Worm (Caenorhabditis elegans): ENCODE measurements around the gene gst-8.

Gene gst-8

DNA sequence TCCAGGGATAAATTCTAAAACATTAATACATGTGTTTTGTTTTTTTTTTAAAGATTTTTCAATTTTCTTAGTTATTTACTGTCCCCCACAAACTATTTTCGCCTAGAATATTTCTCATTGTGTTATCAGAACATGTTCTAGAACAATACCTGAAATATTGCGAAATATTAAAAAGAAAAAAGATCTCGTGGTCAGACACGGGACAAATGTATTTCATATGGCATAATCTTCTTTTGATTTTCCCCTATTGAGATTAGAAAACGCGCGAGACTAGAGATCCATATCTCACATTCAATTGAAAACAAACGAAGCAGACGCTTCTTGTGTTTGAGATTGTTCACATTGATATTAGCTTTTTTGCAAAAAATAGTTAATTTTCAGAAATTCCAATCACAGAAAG lies 27.4 kb upstream of the gst-8 start (continued):
- TF ChIP-seq aly-2 (tag; optimal IDR thresholded peaks at IDR 0.05) (no peak), zag-1 (tag; optimal IDR thresholded peaks at IDR 0.05) (no peak), lin-13 (GFP tag; optimal IDR thresholded peaks at IDR 0.05) (peak; percentile 26), nhr-28 (tag; optimal IDR thresholded peaks at IDR 0.05) (no peak), lin-35 (GFP tag; optimal IDR thresholded peaks at IDR 0.05) (peak in 1 of 2 experiments; percentile 58), dpl-1 (GFP tag; optimal IDR thresholded peaks at IDR 0.05) (peak; percentile 1 to 41 (median 7)), sox-4 (tag; optimal IDR thresholded peaks at IDR 0.05) (peak; percentile 26), unc-98 (GFP tag; IDR thresholded peaks at IDR 0.05) (no peak), nhr-71 (tag; optimal IDR thresholded peaks at IDR 0.05) (peak; percentile 64), efl-1 (optimal IDR thresholded peaks at IDR 0.05) (no peak), efl-1 (GFP tag; optimal IDR thresholded peaks at IDR 0.05 in 1 of 2) (no peak), tbx-2 (tag; optimal IDR thresholded peaks at IDR 0.05) (no peak), fos-1 (tag; optimal IDR thresholded peaks at IDR 0.05) (no peak), dsc-1 (tag; optimal IDR thresholded peaks at IDR 0.05) (peak; percentile 70), lsy-2 (tag; optimal IDR thresholded peaks at IDR 0.05) (peak in 1 of 2 experiments; percentile 34), C04F5.9 (tag; optimal IDR thresholded peaks at IDR 0.05) (no peak), sup-37 (GFP tag; optimal IDR thresholded peaks at IDR 0.05) (no peak), egl-27 (tag; optimal IDR thresholded peaks at IDR 0.05) (no peak), C34B4.2 (tag; optimal IDR thresholded peaks at IDR 0.05) (no peak), fkh-8 (tag; optimal IDR thresholded peaks at IDR 0.05) (peak; percentile 45), swsn-7 (tag; optimal IDR thresholded peaks at IDR 0.05) (no peak), ztf-4 (tag; optimal IDR thresholded peaks at IDR 0.05) (no peak), nhr-47 (tag; optimal IDR thresholded peaks at IDR 0.05) (peak; percentile 25), lin-39 (tag; optimal IDR thresholded peaks at IDR 0.05) (no peak), Y116A8C.19 (tag; optimal IDR thresholded peaks at IDR 0.05; ENCODE audit: borderline replicate concordance) (no peak), isw-1 (GFP tag; IDR thresholded peaks at IDR 0.05) (no peak), unc-62 (GFP tag; optimal IDR thresholded peaks at IDR 0.05) (no peak), ceh-88 (GFP tag; IDR thresholded peaks at IDR 0.05) (no peak), snpc-4 (tag; optimal IDR thresholded peaks at IDR 0.05) (no peak), nhr-19 (GFP tag; conservative IDR thresholded peaks at IDR 0.05) (no peak), elt-2 (tag; optimal IDR thresholded peaks at IDR 0.05) (peak; percentile 11), vab-15 (tag; optimal IDR thresholded peaks at IDR 0.05) (no peak), nhr-77 (tag; optimal IDR thresholded peaks at IDR 0.05) (no peak), ama-1 (optimal IDR thresholded peaks at IDR 0.05) (no peak), hlh-17 (GFP tag; optimal IDR thresholded peaks at IDR 0.05; ENCODE audit: borderline replicate concordance) (no peak), lin-14 (GFP tag; optimal IDR thresholded peaks at IDR 0.05) (peak; percentile 52), nhr-84 (tag; optimal IDR thresholded peaks at IDR 0.05) (no peak), nhr-76 (tag; optimal IDR thresholded peaks at IDR 0.05) (no peak), mef-2 (tag; optimal IDR thresholded peaks at IDR 0.05) (no peak), F16B12.6 (tag; optimal IDR thresholded peaks at IDR 0.05) (no peak), hpl-2 (GFP tag; optimal IDR thresholded peaks at IDR 0.05) (no peak)

DNA sequence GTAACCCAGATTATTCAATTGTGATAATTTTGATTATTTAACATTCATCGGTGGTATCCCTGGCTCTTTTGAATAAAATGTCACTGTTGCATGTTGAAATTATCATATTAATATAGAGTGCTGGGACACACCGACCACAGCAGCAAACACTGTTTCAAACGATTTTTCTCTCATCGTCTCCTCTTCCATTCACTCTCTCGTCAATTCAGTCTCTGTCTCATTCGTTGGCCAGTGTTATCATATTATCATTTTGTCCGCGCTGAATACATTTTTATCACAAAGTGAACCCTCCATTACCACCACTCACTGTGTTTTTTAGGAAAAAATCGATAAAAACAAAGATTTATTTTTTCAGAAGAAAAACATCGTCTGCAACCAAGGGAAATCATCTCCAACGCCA lies 26.4 kb upstream of the gst-8 start:
- TF ChIP-seq ztf-4 (tag; optimal IDR thresholded peaks at IDR 0.05), result no peak
- no peak for TF ChIP-seq nhr-237 (tag; optimal IDR thresholded peaks at IDR 0.05)
- TF ChIP-seq pqm-1 (tag; optimal IDR thresholded peaks at IDR 0.05), result no peak
- TF ChIP-seq isw-1 (GFP tag; IDR thresholded peaks at IDR 0.05), result no peak
- TF ChIP-seq blmp-1 (tag; optimal IDR thresholded peaks at IDR 0.05), result peak; percentile 32
- no peak for TF ChIP-seq efl-3 (GFP tag; optimal IDR thresholded peaks at IDR 0.05)
- no peak for TF ChIP-seq pax-3 (tag; optimal IDR thresholded peaks at IDR 0.05)
- TF ChIP-seq hlh-17 (GFP tag; optimal IDR thresholded peaks at IDR 0.05; ENCODE audit: borderline replicate concordance), result no peak
- TF ChIP-seq snpc-4 (tag; optimal IDR thresholded peaks at IDR 0.05), result no peak
- no peak for TF ChIP-seq aly-2 (tag; optimal IDR thresholded peaks at IDR 0.05)
- peak; percentile 8 for TF ChIP-seq lin-14 (GFP tag; optimal IDR thresholded peaks at IDR 0.05)
- TF ChIP-seq unc-86 (tag; optimal IDR thresholded peaks at IDR 0.05), result no peak
- TF ChIP-seq tbx-2 (tag; optimal IDR thresholded peaks at IDR 0.05), result no peak
- TF ChIP-seq ceh-88 (GFP tag; IDR thresholded peaks at IDR 0.05), result no peak
- no peak for TF ChIP-seq sup-37 (GFP tag; optimal IDR thresholded peaks at IDR 0.05)
- peak in 1 of 2 experiments; percentile 25 for TF ChIP-seq lin-35 (GFP tag; optimal IDR thresholded peaks at IDR 0.05)
- no peak for TF ChIP-seq ama-1 (optimal IDR thresholded peaks at IDR 0.05)
- TF ChIP-seq skn-1 (tag; optimal IDR thresholded peaks at IDR 0.05), result no peak
- peak; percentile 32 for TF ChIP-seq nhr-20 (tag; optimal IDR thresholded peaks at IDR 0.05)
- no peak for TF ChIP-seq pag-3 (tag; optimal IDR thresholded peaks at IDR 0.05; ENCODE audit: borderline replicate concordance, insufficient read depth)
- TF ChIP-seq fkh-4 (tag; optimal IDR thresholded peaks at IDR 0.05; ENCODE audit: borderline replicate concordance), result no peak
- no peak for TF ChIP-seq nhr-71 (tag; optimal IDR thresholded peaks at IDR 0.05)
- no peak for TF ChIP-seq C34B4.2 (tag; optimal IDR thresholded peaks at IDR 0.05)
- TF ChIP-seq lsy-2 (tag; optimal IDR thresholded peaks at IDR 0.05), result no peak
- TF ChIP-seq nhr-85 (tag), result no peak
- TF ChIP-seq lin-39 (tag; optimal IDR thresholded peaks at IDR 0.05), result no peak
- no peak for TF ChIP-seq fkh-10 (GFP tag; optimal IDR thresholded peaks at IDR 0.05)

Data from whole organism, L1 larva.